Fruit fly (Drosophila melanogaster) whole organism, embryonic: ENCODE data around the gene CG15643.

Experiments used
- Awh ChIP-seq: fragments of 200-800 bp; sonication (Bioruptor generic); IDR thresholded peaks from 2 replicates; pipeline ENCODE4, ENCODE4 v1.3.6; 2022; ENCODE audit warnings: missing biosample characterization, missing genetic modification characterization
- CG12104 ChIP-seq: fragments of 200-800 bp; sonication (Bioruptor generic); optimal IDR thresholded peaks from 3 replicates; lab custom pipeline; 2016; ENCODE audit warnings: missing biosample characterization, missing genetic modification characterization
- CG12236 ChIP-seq: fragments of 200-800 bp; sonication (Bioruptor generic); optimal IDR thresholded peaks from 2 replicates; lab custom pipeline; 2016; ENCODE audit warnings: missing biosample characterization, missing genetic modification characterization
- CG12942 ChIP-seq: fragments of 200-800 bp; sonication (Bioruptor generic); optimal IDR thresholded peaks from 3 replicates; lab custom pipeline; 2016; ENCODE audit warnings: missing biosample characterization, missing genetic modification characterization
- CG14667 ChIP-seq: fragments of 200-800 bp; sonication (Bioruptor generic); IDR thresholded peaks from 2 replicates; pipeline ENCODE4 v1.3.6; 2022; ENCODE audit warnings: missing biosample characterization, missing genetic modification characterization
- CG15696 ChIP-seq: fragments of 200-800 bp; sonication (Bioruptor generic); optimal IDR thresholded peaks from 2 replicates; lab custom pipeline; 2019; ENCODE audit warnings: missing biosample characterization, mild to moderate bottlenecking, missing genetic modification characterization, moderate library complexity
- CG17328 ChIP-seq: fragments of 200-800 bp; sonication (Bioruptor generic); IDR thresholded peaks from 2 replicates; pipeline ENCODE4 v1.3.6; 2022; ENCODE audit warnings: missing biosample characterization, missing genetic modification characterization
- CG32532 ChIP-seq: fragments of 200-800 bp; sonication (Bioruptor generic); IDR thresholded peaks from 2 replicates; pipeline ENCODE4 v1.3.6; 2022; ENCODE audit warnings: missing biosample characterization, missing genetic modification characterization
- CG34224 ChIP-seq: fragments of 200-800 bp; sonication (Bioruptor generic); IDR thresholded peaks from 3 replicates; pipeline ENCODE4 v1.3.6; 2022; ENCODE audit warnings: missing biosample characterization, missing genetic modification characterization; ENCODE audit not compliant: partially characterized antibody
- CG34422 ChIP-seq: fragments of 200-800 bp; sonication (Bioruptor generic); IDR thresholded peaks from 3 replicates; pipeline ENCODE4 v1.3.6; 2022; ENCODE audit warnings: missing biosample characterization, missing genetic modification characterization
- CG4360 ChIP-seq: fragments of 200-800 bp; sonication (Bioruptor generic); IDR thresholded peaks from 2 replicates; pipeline ENCODE4 v1.3.6; 2022; ENCODE audit warnings: missing biosample characterization, missing genetic modification characterization
- CG7745 ChIP-seq: fragments of 200-800 bp; sonication (Bioruptor generic); optimal IDR thresholded peaks from 2 replicates; lab custom pipeline; 2018; ENCODE audit warnings: missing biosample characterization, mild to moderate bottlenecking, missing genetic modification characterization, moderate library complexity
- CG8089 ChIP-seq: fragments of 200-800 bp; sonication (Bioruptor generic); optimal IDR thresholded peaks from 3 replicates; lab custom pipeline; 2016; ENCODE audit warnings: missing biosample characterization, missing genetic modification characterization
- CG8478 ChIP-seq: fragments of >200 bp; optimal IDR thresholded peaks from 2 replicates; lab custom pipeline; 2018
- CG9215 ChIP-seq: fragments of 200-800 bp; sonication (Bioruptor generic); IDR thresholded peaks from 2 replicates; pipeline ENCODE4 v1.3.6; 2022; ENCODE audit warnings: missing biosample characterization, missing genetic modification characterization
- CG9817 ChIP-seq: fragments of 200-800 bp; sonication (Bioruptor generic); optimal IDR thresholded peaks from 2 replicates; lab custom pipeline; 2018; ENCODE audit warnings: missing biosample characterization, mild to moderate bottlenecking, missing genetic modification characterization, moderate library complexity
- D19A ChIP-seq: fragments of 200-800 bp; optimal IDR thresholded peaks from 3 replicates; lab custom pipeline; 2019; ENCODE audit warnings: missing biosample characterization, mild to moderate bottlenecking, missing genetic modification characterization, moderate library complexity
- E2f1 ChIP-seq: fragments of 200-800 bp; sonication (Bioruptor generic); IDR thresholded peaks from 2 replicates; pipeline ENCODE4 v1.3.6; 2022; ENCODE audit warnings: missing biosample characterization, missing genetic modification characterization
- Gug ChIP-seq: fragments of 200-800 bp; sonication (Bioruptor generic); IDR thresholded peaks from 4 replicates; pipeline ENCODE4 v1.3.6; 2022; ENCODE audit warnings: missing biosample characterization, missing genetic modification characterization
- Lpt ChIP-seq: fragments of >200 bp; optimal IDR thresholded peaks from 2 replicates; lab custom pipeline; 2018; ENCODE audit warnings: missing biosample characterization, missing genetic modification characterization
- NFAT ChIP-seq: fragments of 200-800 bp; sonication (Bioruptor generic); IDR thresholded peaks from 2 replicates; pipeline ENCODE4 v1.3.6; 2022; ENCODE audit warnings: missing biosample characterization, missing genetic modification characterization
- Sry-δ ChIP-seq: fragments of 200-800 bp; sonication (Bioruptor generic); optimal IDR thresholded peaks from 2 replicates; lab custom pipeline; 2016; ENCODE audit warnings: missing biosample characterization, missing genetic modification characterization
- ab ChIP-seq: fragments of 200-800 bp; sonication (Bioruptor generic); optimal IDR thresholded peaks from 2 replicates; lab custom pipeline; 2016; ENCODE audit warnings: missing biosample characterization, missing genetic modification characterization
- ara ChIP-seq: fragments of 200-800 bp; sonication (Bioruptor generic); IDR thresholded peaks from 2 replicates; pipeline ENCODE4 v1.3.6; 2022; ENCODE audit warnings: missing biosample characterization, missing genetic modification characterization
- bsh ChIP-seq, 2 experiments: fragments of 200-800 bp; sonication (Bioruptor generic); optimal IDR thresholded peaks; 2 replicates each; lab custom pipeline; 2017 to 2018; ENCODE audit warnings: mild to moderate bottlenecking in 2 of 2, missing biosample characterization in 2 of 2, missing genetic modification characterization in 2 of 2, moderate library complexity in 1 of 2
- cad ChIP-seq: fragments of >200 bp; optimal IDR thresholded peaks from 2 replicates; lab custom pipeline; 2017; ENCODE audit warnings: missing biosample characterization, missing genetic modification characterization
- cas ChIP-seq: fragments of 200-800 bp; sonication (Bioruptor generic); IDR thresholded peaks from 2 replicates; pipeline ENCODE4 v1.3.6; 2022; ENCODE audit warnings: missing biosample characterization, missing genetic modification characterization
- cato ChIP-seq: fragments of 200-800 bp; sonication (Bioruptor generic); optimal IDR thresholded peaks from 2 replicates; lab custom pipeline; 2016; ENCODE audit warnings: missing biosample characterization, missing genetic modification characterization, borderline replicate concordance
- crp ChIP-seq, 2 experiments: fragments of 200-800 bp; sonication (Bioruptor generic); optimal IDR thresholded peaks; 2 replicates in 1 of 2; 3 replicates in 1 of 2; lab custom pipeline; 2017; ENCODE audit warnings: missing biosample characterization in 2 of 2, missing genetic modification characterization in 2 of 2, mild to moderate bottlenecking in 1 of 2, moderate library complexity in 1 of 2
- dimm ChIP-seq: fragments of 200-800 bp; sonication (Bioruptor generic); IDR thresholded peaks from 2 replicates; pipeline ENCODE4 v1.3.6; 2022; ENCODE audit warnings: missing biosample characterization, missing genetic modification characterization
- ewg ChIP-seq: fragments of 200-800 bp; sonication (Bioruptor generic); optimal IDR thresholded peaks from 3 replicates; lab custom pipeline; 2017; ENCODE audit warnings: mild to moderate bottlenecking, missing biosample characterization, missing genetic modification reagents, missing genetic modification characterization
- fd64A ChIP-seq: fragments of 200-800 bp; sonication (Bioruptor generic); optimal IDR thresholded peaks from 3 replicates; lab custom pipeline; 2018; ENCODE audit warnings: missing biosample characterization, mild to moderate bottlenecking, missing genetic modification characterization
- fd96Cb ChIP-seq: fragments of 200-800 bp; sonication (Bioruptor generic); optimal IDR thresholded peaks from 2 replicates; lab custom pipeline; 2018; ENCODE audit warnings: missing biosample characterization, mild to moderate bottlenecking, missing genetic modification characterization, moderate library complexity
- ftz-f1 ChIP-seq: fragments of 200-800 bp; sonication (Bioruptor generic); optimal IDR thresholded peaks from 2 replicates; lab custom pipeline; 2016; ENCODE audit warnings: missing biosample characterization, missing genetic modification characterization
- gsb-n ChIP-seq: fragments of 200-800 bp; sonication (Bioruptor generic); optimal IDR thresholded peaks from 3 replicates; lab custom pipeline; 2018; ENCODE audit warnings: missing biosample characterization, mild to moderate bottlenecking, missing genetic modification characterization
- gt ChIP-seq: fragments of 200-800 bp; sonication (Bioruptor generic); IDR thresholded peaks from 2 replicates; pipeline ENCODE4 v1.3.6; 2022; ENCODE audit warnings: missing biosample characterization, missing genetic modification characterization
- klu ChIP-seq: fragments of 200-800 bp; sonication (Bioruptor generic); IDR thresholded peaks from 2 replicates; pipeline ENCODE4 v1.3.6; 2022; ENCODE audit warnings: missing biosample characterization, missing genetic modification characterization
- kni ChIP-seq: fragments of 200-800 bp; sonication (Bioruptor generic); optimal IDR thresholded peaks from 3 replicates; lab custom pipeline; 2017; ENCODE audit warnings: mild to moderate bottlenecking, missing biosample characterization, missing genetic modification reagents, missing genetic modification characterization
- lilli ChIP-seq: fragments of 200-800 bp; sonication (Bioruptor generic); optimal IDR thresholded peaks from 3 replicates; lab custom pipeline; 2016; ENCODE audit warnings: missing biosample characterization, missing genetic modification characterization
- lola ChIP-seq, 3 experiments: fragments of >200 bp in 2 of 3; fragments of 200-800 bp in 1 of 3; sonication (Bioruptor generic) in 1 of 3; optimal IDR thresholded peaks; 2 replicates each; lab custom pipeline; 2017 to 2019; ENCODE audit warnings: missing biosample characterization in 3 of 3, missing genetic modification characterization in 3 of 3, mild to moderate bottlenecking in 1 of 3, moderate library complexity in 1 of 3
- peb ChIP-seq: fragments of 200-800 bp; sonication (Bioruptor generic); IDR thresholded peaks from 2 replicates; pipeline ENCODE4 v1.3.6; 2022; ENCODE audit warnings: missing biosample characterization, missing genetic modification characterization
- pnt ChIP-seq: fragments of 200-800 bp; sonication (Bioruptor generic); optimal IDR thresholded peaks from 3 replicates; lab custom pipeline; 2016; ENCODE audit warnings: missing biosample characterization, missing genetic modification characterization
- pros ChIP-seq: fragments of 200-800 bp; sonication (Bioruptor generic); optimal IDR thresholded peaks from 3 replicates; lab custom pipeline; 2019; ENCODE audit warnings: missing biosample characterization, mild to moderate bottlenecking, missing genetic modification characterization, moderate library complexity
- psq ChIP-seq: fragments of 200-800 bp; sonication (Bioruptor generic); optimal IDR thresholded peaks from 2 replicates; lab custom pipeline; 2017; ENCODE audit warnings: missing biosample characterization, missing genetic modification characterization
- ro ChIP-seq: fragments of 200-800 bp; sonication (Bioruptor generic); IDR thresholded peaks from 2 replicates; pipeline ENCODE4 v1.3.6; 2022; ENCODE audit warnings: missing biosample characterization, missing genetic modification characterization
- row ChIP-seq: fragments of 200-800 bp; sonication (Bioruptor generic); IDR thresholded peaks from 3 replicates; pipeline ENCODE4 v1.3.6; 2022; ENCODE audit warnings: missing biosample characterization, missing genetic modification characterization
- so ChIP-seq: fragments of 200-800 bp; sonication (Bioruptor generic); IDR thresholded peaks from 3 replicates; pipeline ENCODE4 v1.3.6; 2022; ENCODE audit warnings: missing biosample characterization, missing genetic modification characterization
- sob ChIP-seq: fragments of 200-800 bp; sonication (Bioruptor generic); IDR thresholded peaks from 2 replicates; pipeline ENCODE4 v1.3.6; 2022; ENCODE audit warnings: missing biosample characterization, missing genetic modification characterization
- ssp ChIP-seq: fragments of 200-800 bp; sonication (Bioruptor generic); IDR thresholded peaks from 2 replicates; pipeline ENCODE4 v1.3.6; 2022; ENCODE audit warnings: missing biosample characterization, missing genetic modification characterization
- tx ChIP-seq: fragments of 200-800 bp; sonication (Bioruptor generic); optimal IDR thresholded peaks from 2 replicates; lab custom pipeline; 2016; ENCODE audit warnings: missing biosample characterization, missing genetic modification characterization
- usp ChIP-seq: fragments of >200 bp; optimal IDR thresholded peaks from 2 replicates; lab custom pipeline; 2017; ENCODE audit warnings: missing biosample characterization, missing genetic modification characterization

Gene CG15643

DNA sequence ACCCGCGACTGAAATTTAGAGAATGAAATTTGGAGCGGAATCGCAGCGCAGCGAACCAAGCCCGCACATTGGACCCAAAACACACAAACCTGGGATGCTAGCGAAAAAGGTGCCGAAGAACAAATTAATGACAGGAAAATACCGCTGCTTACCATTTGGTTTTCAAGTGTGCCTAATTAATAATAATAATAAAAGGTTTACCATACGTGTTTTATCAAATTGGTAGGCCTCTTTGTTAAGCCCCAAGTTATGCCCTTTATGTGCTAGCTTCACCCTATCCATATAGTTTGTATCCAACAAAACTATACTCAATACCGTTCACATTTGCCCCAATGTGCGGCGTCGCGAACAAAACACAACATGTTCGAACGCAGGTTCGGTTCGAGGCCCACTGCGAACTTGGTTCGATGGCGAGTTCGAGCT is 17.7 kb downstream of the CG15643 start, which contains the start of gene Ac13E (continued):
- TF ChIP-seq CG4360 (GFP tag; lab: Robert Waterston, UW), result 0 out of 2 replicates have a peak, but pooled peaks have one; percentile 44
- peak; percentile 80 for TF ChIP-seq Awh
- peak; percentile 92 for TF ChIP-seq so (GFP tag; lab: Robert Waterston, UW)
- TF ChIP-seq CG14667 (GFP tag; lab: Robert Waterston, UW), result peak; percentile 70
- TF ChIP-seq D19A (tag; lab: Kevin White, UChicago), result peak; percentile 85
- 0 out of 3 replicates have a peak, but pooled peaks have one; percentile 7 for TF ChIP-seq CG34224 (GFP tag; lab: Robert Waterston, UW)
- TF ChIP-seq usp (GFP tag; lab: Kevin White, UChicago), result no peak
- peak; percentile 71 for TF ChIP-seq CG8089 (GFP tag; lab: Kevin White, UChicago)
- peak; percentile 84 for TF ChIP-seq Gug
- TF ChIP-seq CG8478, result no peak
- TF ChIP-seq pnt, result peak; percentile 76
- TF ChIP-seq klu, result peak; percentile 73; the same call in 1 of the 2 replicates
- TF ChIP-seq CG9215 (GFP tag; lab: Robert Waterston, UW), result peak; percentile 96
- peak in 1 of 3 experiments; percentile 88 for TF ChIP-seq lola (GFP tag; optimal IDR thresholded peaks at IDR 0.05; lab: Kevin White, UChicago)
- peak; percentile 98 for TF ChIP-seq row (GFP tag; lab: Robert Waterston, UW)
- peak; percentile 76 for TF ChIP-seq ewg (GFP tag; lab: Kevin White, UChicago)
- TF ChIP-seq pros (GFP tag; lab: Kevin White, UChicago), result peak; percentile 44
- peak; percentile 67 for TF ChIP-seq ssp (GFP tag; lab: Robert Waterston, UW)
- peak; percentile 79 for TF ChIP-seq CG12942 (GFP tag; lab: Kevin White, UChicago)
- peak; percentile 83 for TF ChIP-seq E2f1 (GFP tag; lab: Robert Waterston, UW)
- TF ChIP-seq cad (GFP tag; lab: Kevin White, UChicago), result no peak
- TF ChIP-seq CG12104 (GFP tag; lab: Kevin White, UChicago), result peak; percentile 88
- no peak for TF ChIP-seq Lpt (GFP tag; lab: Kevin White, UChicago)
- TF ChIP-seq fd96Cb, result peak; percentile 90
- peak; percentile 57 for TF ChIP-seq CG12236 (GFP tag; lab: Kevin White, UChicago)
- TF ChIP-seq Sry-δ (GFP tag; lab: Kevin White, UChicago), result peak; percentile 9
- peak; percentile 75 for TF ChIP-seq tx (GFP tag; lab: Kevin White, UChicago)
- peak; percentile 83 for TF ChIP-seq CG9817 (tag; lab: Kevin White, UChicago)
- peak; percentile 69 for TF ChIP-seq CG34422 (GFP tag; lab: Robert Waterston, UW)
- peak in 1 of 2 experiments; percentile 56 for TF ChIP-seq crp (GFP tag; optimal IDR thresholded peaks at IDR 0.05; lab: Kevin White, UChicago)
- TF ChIP-seq ro (GFP tag; lab: Robert Waterston, UW), result peak; percentile 55; the same call in 1 of the 2 replicates
- TF ChIP-seq lilli (GFP tag; lab: Kevin White, UChicago), result peak; percentile 94
- TF ChIP-seq CG7745 (tag; lab: Kevin White, UChicago), result no peak
- TF ChIP-seq CG17328 (GFP tag; lab: Robert Waterston, UW), result peak; percentile 75
- peak; percentile 7 for TF ChIP-seq ab
- peak; percentile 87 for TF ChIP-seq CG32532 (GFP tag; lab: Robert Waterston, UW)
- peak; percentile 59 for TF ChIP-seq ftz-f1 (GFP tag; lab: Kevin White, UChicago)
- peak; percentile 82; the same call in 1 of the 2 replicates for TF ChIP-seq sob
- TF ChIP-seq NFAT (GFP tag; lab: Robert Waterston, UW), result peak; percentile 78
- TF ChIP-seq kni (GFP tag; lab: Kevin White, UChicago), result peak; percentile 88
- TF ChIP-seq cato (GFP tag; lab: Kevin White, UChicago), result peak; percentile 56
- TF ChIP-seq fd64A (GFP tag; lab: Kevin White, UChicago), result peak; percentile 75
- peak; percentile 89 to 90 for TF ChIP-seq bsh (GFP tag; optimal IDR thresholded peaks at IDR 0.05; lab: Kevin White, UChicago)
- TF ChIP-seq cas, result peak; percentile 60
- peak; percentile 14 for TF ChIP-seq psq (GFP tag; lab: Kevin White, UChicago)
- TF ChIP-seq CG15696 (tag; lab: Kevin White, UChicago), result peak; percentile 88
- TF ChIP-seq peb (GFP tag; lab: Robert Waterston, UW), result peak; percentile 79; the same call in 1 of the 2 replicates
- TF ChIP-seq gt (GFP tag; lab: Robert Waterston, UW), result 0 out of 2 replicates have a peak, but pooled peaks have one; percentile 30
- TF ChIP-seq gsb-n (tag; lab: Kevin White, UChicago), result peak; percentile 92
- TF ChIP-seq dimm (GFP tag; lab: Robert Waterston, UW), result no peak
- peak; percentile 84 for TF ChIP-seq ara (GFP tag; lab: Robert Waterston, UW)
